Worm (Caenorhabditis elegans): ENCODE results near the gene srab-10.

srab-10 gene

DNA sequence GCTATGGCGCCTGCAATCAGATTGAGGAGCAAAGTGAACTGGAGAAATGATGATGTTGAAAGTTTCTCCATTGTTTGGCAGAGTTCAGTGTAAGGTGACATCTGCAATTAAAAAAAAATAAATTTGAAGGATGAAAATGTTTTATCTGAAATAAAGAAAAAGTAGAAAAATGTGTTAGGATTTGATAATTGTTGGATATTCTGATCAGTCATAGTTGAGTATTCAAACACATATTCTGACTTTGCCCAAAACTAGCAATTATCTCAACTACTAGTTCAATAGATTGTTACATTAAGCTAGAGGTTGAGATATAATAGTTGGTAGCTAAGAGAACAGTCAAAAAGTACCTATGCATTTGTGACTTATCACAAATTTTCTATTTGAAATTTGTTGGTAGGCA is at the start of gene srab-10:
TSS of gene srab-10 (minus strand) at position 101 of the 400 bp plus-strand sequence.
- TF ChIP-seq flt-1 (GFP tag; IDR thresholded peaks at IDR 0.05) (no peak), ztf-29 (GFP tag; IDR thresholded peaks at IDR 0.05) (no peak), cog-1 (tag; optimal IDR thresholded peaks at IDR 0.05) (no peak), tab-1 (GFP tag; IDR thresholded peaks at IDR 0.05) (no peak), ref-1 (GFP tag; conservative IDR thresholded peaks at IDR 0.05) (no peak), klf-2 (GFP tag; conservative IDR thresholded peaks at IDR 0.05) (no peak), T22C8.4 (GFP tag; IDR thresholded peaks at IDR 0.05) (no peak), ztf-23 (GFP tag; IDR thresholded peaks at IDR 0.05) (no peak), med-1 (GFP tag; optimal IDR thresholded peaks at IDR 0.05; ENCODE audit: insufficient read depth) (no peak)

DNA sequence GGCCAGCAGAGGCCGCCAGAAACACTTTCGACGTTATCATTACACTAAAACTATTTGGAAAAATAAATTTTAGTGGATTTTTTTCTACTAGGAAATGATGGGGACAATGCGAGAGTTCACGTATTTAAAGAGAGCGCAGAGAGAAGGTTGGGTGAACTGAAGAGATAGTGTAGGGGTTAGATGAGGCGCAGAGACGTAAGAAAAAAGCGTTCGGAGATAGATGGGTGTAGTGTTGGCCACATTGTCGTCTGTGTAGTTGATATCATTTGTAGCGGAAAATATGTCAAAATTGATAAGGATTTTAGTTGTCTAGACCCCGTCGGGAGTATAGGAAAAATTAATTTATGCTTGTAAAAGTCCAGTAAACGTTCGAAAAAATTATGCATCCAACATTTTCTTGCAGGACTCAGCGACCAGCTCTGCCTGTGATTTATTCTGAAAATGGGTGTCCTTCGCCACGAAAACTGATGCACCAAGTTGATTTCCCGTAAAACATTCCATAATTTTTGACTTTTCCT is 48.8 kb upstream of the srab-10 start, which contains the start of the genes Y73C8B.3 and Y73C8B.9:
TSS of gene Y73C8B.3 (minus strand) at position 147 of the 518 bp plus-strand sequence.
TSS of gene Y73C8B.9 (plus strand) at position 468 of the 518 bp plus-strand sequence.
- no peak for TF ChIP-seq ztf-23 (GFP tag; IDR thresholded peaks at IDR 0.05)
- TF ChIP-seq flt-1 (GFP tag; IDR thresholded peaks at IDR 0.05), result no peak
- no peak for TF ChIP-seq tab-1 (GFP tag; IDR thresholded peaks at IDR 0.05)
- TF ChIP-seq cog-1 (tag; optimal IDR thresholded peaks at IDR 0.05), result no peak
- no peak for TF ChIP-seq T22C8.4 (GFP tag; IDR thresholded peaks at IDR 0.05)
- no peak for TF ChIP-seq ztf-29 (GFP tag; IDR thresholded peaks at IDR 0.05)
- TF ChIP-seq ref-1 (GFP tag; conservative IDR thresholded peaks at IDR 0.05), result no peak
- TF ChIP-seq klf-2 (GFP tag; conservative IDR thresholded peaks at IDR 0.05), result no peak
- TF ChIP-seq med-1 (GFP tag; optimal IDR thresholded peaks at IDR 0.05; ENCODE audit: insufficient read depth), result no peak

DNA sequence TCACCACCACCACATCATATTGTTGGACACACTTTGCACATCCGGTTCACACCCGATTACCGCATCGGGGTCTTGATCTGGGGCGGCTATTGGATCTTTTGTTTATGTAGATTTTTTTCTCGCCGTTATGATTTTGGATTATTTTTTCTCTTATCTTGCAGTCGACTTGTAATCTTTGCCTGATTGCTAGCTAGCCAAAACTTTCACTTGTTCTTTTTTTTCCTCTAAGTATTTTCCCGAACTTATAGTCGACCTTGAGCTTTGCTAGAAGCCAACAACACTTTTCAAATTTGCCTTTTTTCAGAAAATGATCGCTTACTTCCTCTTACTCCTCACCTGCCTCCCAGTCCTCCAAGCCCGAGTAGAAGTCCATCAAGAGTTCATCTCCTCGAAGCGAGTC is 43.6 kb upstream of the srab-10 start, which contains the start of gene lag-2:
TSS of gene lag-2 (plus strand) at position 301 of the 400 bp plus-strand sequence.
- TF ChIP-seq T22C8.4 (GFP tag; IDR thresholded peaks at IDR 0.05) (no peak), flt-1 (GFP tag; IDR thresholded peaks at IDR 0.05) (no peak), med-1 (GFP tag; optimal IDR thresholded peaks at IDR 0.05; ENCODE audit: insufficient read depth) (no peak), ztf-23 (GFP tag; IDR thresholded peaks at IDR 0.05) (no peak), ztf-29 (GFP tag; IDR thresholded peaks at IDR 0.05) (no peak), cog-1 (tag; optimal IDR thresholded peaks at IDR 0.05) (no peak), tab-1 (GFP tag; IDR thresholded peaks at IDR 0.05) (no peak), klf-2 (GFP tag; conservative IDR thresholded peaks at IDR 0.05) (no peak), ref-1 (GFP tag; conservative IDR thresholded peaks at IDR 0.05) (no peak)

DNA sequence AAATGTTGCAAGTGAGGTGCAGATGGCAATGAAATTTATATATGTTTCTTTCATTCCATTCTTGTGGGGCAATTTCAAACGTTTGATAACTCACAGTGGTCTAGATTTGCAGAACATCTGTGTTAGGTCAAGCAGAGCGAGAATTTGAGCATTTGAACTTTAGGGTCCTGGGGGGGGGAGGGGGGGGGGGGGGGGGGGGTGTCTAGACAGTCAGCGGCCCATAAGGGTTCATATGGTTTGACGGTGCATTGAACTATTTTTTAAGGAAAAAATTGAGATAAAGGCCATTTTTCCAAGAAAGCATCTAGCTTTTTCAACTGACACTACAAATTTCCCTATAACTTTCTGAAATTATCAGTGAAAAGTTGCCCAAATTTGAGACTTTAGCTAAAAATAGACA is 41.5 kb upstream of the srab-10 start:
- TF ChIP-seq ref-1 (GFP tag; conservative IDR thresholded peaks at IDR 0.05) (no peak), med-1 (GFP tag; optimal IDR thresholded peaks at IDR 0.05; ENCODE audit: insufficient read depth) (no peak), klf-2 (GFP tag; conservative IDR thresholded peaks at IDR 0.05) (no peak), flt-1 (GFP tag; IDR thresholded peaks at IDR 0.05) (no peak), ztf-23 (GFP tag; IDR thresholded peaks at IDR 0.05) (no peak), cog-1 (tag; optimal IDR thresholded peaks at IDR 0.05) (no peak), ztf-29 (GFP tag; IDR thresholded peaks at IDR 0.05) (no peak), T22C8.4 (GFP tag; IDR thresholded peaks at IDR 0.05) (no peak), tab-1 (GFP tag; IDR thresholded peaks at IDR 0.05) (no peak)

DNA sequence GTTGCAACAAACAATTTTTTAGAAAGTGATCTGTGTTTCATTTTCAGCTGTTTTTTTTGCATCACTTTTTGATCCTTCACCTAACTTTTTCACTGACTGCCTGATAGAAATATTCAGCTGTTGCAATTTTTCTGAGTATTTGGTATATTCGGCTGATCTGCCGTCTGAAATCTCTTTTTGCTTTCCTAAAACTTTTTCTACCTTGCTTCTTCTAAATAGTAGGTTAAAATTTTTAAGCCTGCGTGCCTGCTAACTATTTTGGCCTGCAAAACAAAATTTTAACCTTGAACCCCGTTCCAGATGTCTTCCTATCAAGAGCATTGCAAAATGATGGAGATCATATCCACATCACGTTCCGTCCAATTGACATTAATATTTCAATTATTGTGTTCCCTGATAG is 31.8 kb upstream of the srab-10 start, which contains the start of gene srab-8:
TSS of gene srab-8 (plus strand) at position 301 of the 400 bp plus-strand sequence.
- TF ChIP-seq flt-1 (GFP tag; IDR thresholded peaks at IDR 0.05) (no peak), klf-2 (GFP tag; conservative IDR thresholded peaks at IDR 0.05) (no peak), T22C8.4 (GFP tag; IDR thresholded peaks at IDR 0.05) (no peak), tab-1 (GFP tag; IDR thresholded peaks at IDR 0.05) (no peak), ref-1 (GFP tag; conservative IDR thresholded peaks at IDR 0.05) (no peak), ztf-29 (GFP tag; IDR thresholded peaks at IDR 0.05) (no peak), med-1 (GFP tag; optimal IDR thresholded peaks at IDR 0.05; ENCODE audit: insufficient read depth) (no peak), ztf-23 (GFP tag; IDR thresholded peaks at IDR 0.05) (no peak), cog-1 (tag; optimal IDR thresholded peaks at IDR 0.05) (no peak)

ce11 chrV:3171625-3172024 is 27.2 kb upstream of the srab-10 start:
- TF ChIP-seq T22C8.4 (GFP tag; IDR thresholded peaks at IDR 0.05) (peak; percentile 57; the same call in 1 of the 2 replicates), flt-1 (GFP tag; IDR thresholded peaks at IDR 0.05) (no peak), ztf-23 (GFP tag; IDR thresholded peaks at IDR 0.05) (no peak), ztf-29 (GFP tag; IDR thresholded peaks at IDR 0.05) (no peak), klf-2 (GFP tag; conservative IDR thresholded peaks at IDR 0.05) (no peak)

- no peak for TF ChIP-seq cog-1 (tag; optimal IDR thresholded peaks at IDR 0.05)
- TF ChIP-seq ztf-23 (GFP tag; IDR thresholded peaks at IDR 0.05), result no peak
- no peak for TF ChIP-seq flt-1 (GFP tag; IDR thresholded peaks at IDR 0.05)
- no peak for TF ChIP-seq tab-1 (GFP tag; IDR thresholded peaks at IDR 0.05)
- no peak for TF ChIP-seq T22C8.4 (GFP tag; IDR thresholded peaks at IDR 0.05)
- TF ChIP-seq ref-1 (GFP tag; conservative IDR thresholded peaks at IDR 0.05), result no peak
- no peak for TF ChIP-seq med-1 (GFP tag; optimal IDR thresholded peaks at IDR 0.05; ENCODE audit: insufficient read depth)
- TF ChIP-seq klf-2 (GFP tag; conservative IDR thresholded peaks at IDR 0.05), result no peak
- TF ChIP-seq ztf-29 (GFP tag; IDR thresholded peaks at IDR 0.05), result no peak
Observed at ce11 chrV:3169838-3170237, 25.4 kb upstream of the srab-10 start, which contains the start of gene srbc-6. TSS of gene srbc-6 (plus strand) at chrV:3170138.

DNA sequence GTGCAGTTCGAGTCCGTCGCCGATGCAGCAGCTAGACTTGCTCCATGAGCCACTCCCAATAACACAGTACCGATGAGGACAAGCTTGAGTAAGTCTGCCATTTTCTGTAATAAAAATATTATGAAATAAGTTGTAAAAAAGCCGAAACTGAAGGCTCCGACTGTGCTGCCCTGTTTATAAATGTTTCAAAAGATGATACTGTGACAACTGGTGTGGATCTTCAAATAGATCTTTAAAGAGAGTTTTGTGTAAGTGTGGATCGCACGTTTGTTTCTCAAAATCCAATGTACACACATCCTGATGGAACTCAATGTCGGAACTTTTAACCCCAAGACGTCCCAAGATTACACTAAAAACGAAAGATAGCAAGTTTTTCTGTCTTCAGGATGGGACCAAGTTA is 24.3 kb upstream of the srab-10 start, which contains the start of gene C36C5.15:
TSS of gene C36C5.15 (minus strand) at position 101 of the 400 bp plus-strand sequence.
- TF ChIP-seq ztf-23 (GFP tag; IDR thresholded peaks at IDR 0.05), result no peak
- no peak for TF ChIP-seq T22C8.4 (GFP tag; IDR thresholded peaks at IDR 0.05)
- no peak for TF ChIP-seq flt-1 (GFP tag; IDR thresholded peaks at IDR 0.05)
- TF ChIP-seq klf-2 (GFP tag; conservative IDR thresholded peaks at IDR 0.05), result no peak
- no peak for TF ChIP-seq cog-1 (tag; optimal IDR thresholded peaks at IDR 0.05)
- no peak for TF ChIP-seq ztf-29 (GFP tag; IDR thresholded peaks at IDR 0.05)
- no peak for TF ChIP-seq tab-1 (GFP tag; IDR thresholded peaks at IDR 0.05)
- no peak for TF ChIP-seq med-1 (GFP tag; optimal IDR thresholded peaks at IDR 0.05; ENCODE audit: insufficient read depth)
- no peak for TF ChIP-seq ref-1 (GFP tag; conservative IDR thresholded peaks at IDR 0.05)

DNA sequence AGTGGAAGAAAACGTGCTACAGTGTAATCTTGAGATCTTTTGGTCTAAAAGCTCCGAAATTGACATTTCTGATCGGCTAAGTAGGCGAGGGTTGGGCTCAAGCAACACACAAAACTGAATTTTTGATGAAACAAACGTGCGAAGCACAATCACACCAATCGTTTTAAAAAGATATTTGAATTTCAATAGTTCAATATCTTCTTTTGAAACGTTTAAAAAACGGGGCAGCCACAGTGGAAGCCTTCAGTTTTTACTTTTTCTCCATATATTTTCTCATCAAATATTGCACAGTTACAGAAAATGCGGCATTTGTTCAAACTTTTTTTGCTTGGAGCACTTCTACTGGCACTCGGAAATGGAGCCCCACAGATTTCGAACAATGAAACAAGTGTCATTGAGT is 21.9 kb upstream of the srab-10 start, which contains the start of gene C36C5.4:
TSS of gene C36C5.4 (plus strand) at position 301 of the 400 bp plus-strand sequence.
- TF ChIP-seq klf-2 (GFP tag; conservative IDR thresholded peaks at IDR 0.05) (no peak), tab-1 (GFP tag; IDR thresholded peaks at IDR 0.05) (no peak), med-1 (GFP tag; optimal IDR thresholded peaks at IDR 0.05; ENCODE audit: insufficient read depth) (no peak), ztf-23 (GFP tag; IDR thresholded peaks at IDR 0.05) (no peak)

All from whole organism, midembryonic.